Worm (Caenorhabditis elegans): ENCODE data around the gene folt-1.

folt-1 gene

DNA sequence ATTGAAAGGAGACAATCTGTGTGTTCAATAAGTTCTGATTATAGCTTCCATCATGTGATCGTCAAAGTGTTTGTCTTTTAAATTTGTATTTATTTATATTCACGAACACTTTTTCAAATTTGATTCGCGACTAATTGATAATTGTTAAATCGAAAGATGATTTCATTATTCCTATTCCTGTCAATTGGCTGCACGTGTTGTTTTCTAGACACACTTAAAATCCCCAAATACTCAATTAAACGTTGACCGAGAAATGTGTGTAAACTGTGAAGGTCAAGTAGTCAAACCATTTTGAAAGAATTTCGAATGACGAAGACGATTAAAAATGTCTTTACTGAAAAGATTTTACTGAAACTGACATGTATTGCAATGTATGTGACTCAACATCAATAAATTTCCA lies 39.7 kb downstream of the folt-1 start:
- TF ChIP-seq ceh-82 (tag; optimal IDR thresholded peaks at IDR 0.05), result no peak
- no peak for TF ChIP-seq sea-2 (GFP tag; optimal IDR thresholded peaks at IDR 0.05)
- no peak for TF ChIP-seq nhr-77 (tag; optimal IDR thresholded peaks at IDR 0.05)
- no peak for TF ChIP-seq skn-1 (tag; optimal IDR thresholded peaks at IDR 0.05)
- TF ChIP-seq nhr-23 (tag; optimal IDR thresholded peaks at IDR 0.05), result no peak
- TF ChIP-seq nfya-1 (tag; optimal IDR thresholded peaks at IDR 0.05; ENCODE audit: insufficient read depth), result no peak
- no peak for TF ChIP-seq tbx-2 (tag; optimal IDR thresholded peaks at IDR 0.05)
- no peak for TF ChIP-seq hmg-11 (tag; optimal IDR thresholded peaks at IDR 0.05)
- no peak for TF ChIP-seq ztf-4 (tag; optimal IDR thresholded peaks at IDR 0.05)
- no peak for TF ChIP-seq fkh-2 (tag; optimal IDR thresholded peaks at IDR 0.05)
- TF ChIP-seq nhr-67 (tag; optimal IDR thresholded peaks at IDR 0.05), result no peak
- no peak for TF ChIP-seq pqm-1 (tag; optimal IDR thresholded peaks at IDR 0.05)
- TF ChIP-seq jun-1 (tag; optimal IDR thresholded peaks at IDR 0.05), result no peak
- TF ChIP-seq egl-27 (tag; optimal IDR thresholded peaks at IDR 0.05), result no peak
- no peak for TF ChIP-seq elt-1 (tag; optimal IDR thresholded peaks at IDR 0.05)
- no peak for TF ChIP-seq fos-1 (tag; optimal IDR thresholded peaks at IDR 0.05)
- no peak for TF ChIP-seq nhr-43 (tag; optimal IDR thresholded peaks at IDR 0.05; ENCODE audit: poor library complexity, severe bottlenecking)
- TF ChIP-seq zag-1 (tag; optimal IDR thresholded peaks at IDR 0.05), result no peak
- no peak for TF ChIP-seq nhr-76 (tag; optimal IDR thresholded peaks at IDR 0.05)
- TF ChIP-seq pha-4 (tag; optimal IDR thresholded peaks at IDR 0.05), result no peak

DNA sequence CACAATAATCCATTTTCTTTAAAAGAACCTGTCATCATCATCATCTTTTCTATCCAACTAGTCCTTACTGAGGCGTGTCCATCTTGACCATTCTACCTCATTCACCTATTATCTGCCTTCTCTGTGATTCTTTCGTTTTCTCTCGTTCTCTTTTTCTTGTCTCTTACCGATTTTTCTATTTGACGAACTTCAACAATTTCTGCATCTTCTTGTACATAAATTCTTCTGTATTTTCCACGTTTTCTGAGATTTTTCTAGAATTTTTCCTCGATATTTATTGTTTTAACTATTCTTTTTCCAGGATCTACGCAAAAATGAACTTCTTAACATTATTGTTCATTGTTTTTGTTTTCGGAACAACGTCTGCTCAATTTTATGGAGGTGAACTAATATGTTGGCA lies 41.6 kb downstream of the folt-1 start, which contains the start of gene cnc-10:
Gene cnc-10 (plus strand): TSS at position 301 of the 400 bp plus-strand sequence.
- TF ChIP-seq fos-1 (tag; optimal IDR thresholded peaks at IDR 0.05) (no peak), fkh-10 (GFP tag; optimal IDR thresholded peaks at IDR 0.05) (no peak), fkh-2 (tag; optimal IDR thresholded peaks at IDR 0.05) (no peak), nhr-67 (tag; optimal IDR thresholded peaks at IDR 0.05) (no peak), nhr-237 (tag; optimal IDR thresholded peaks at IDR 0.05) (no peak)

DNA sequence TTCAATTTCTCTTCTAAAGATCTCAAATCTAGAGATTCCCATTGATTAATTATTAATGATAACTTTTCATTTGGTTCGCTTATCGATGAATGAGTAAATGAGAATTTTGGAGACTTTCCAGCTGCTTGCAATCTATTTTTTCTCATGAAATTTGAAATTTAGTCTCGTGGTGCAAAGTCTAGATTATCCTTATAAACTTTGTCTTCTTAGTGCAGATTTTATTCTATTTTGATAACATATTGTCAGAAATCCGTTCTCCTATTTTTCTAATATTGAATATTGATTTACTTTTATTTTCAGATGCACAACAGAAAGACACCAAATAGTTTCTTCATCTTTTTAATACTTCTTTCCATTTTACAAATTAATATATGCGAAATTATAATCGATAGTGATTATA lies 49.7 kb downstream of the folt-1 start, which contains the start of gene lgc-49:
Gene lgc-49 (plus strand): TSS at position 301 of the 400 bp plus-strand sequence.
- no peak for TF ChIP-seq ama-1 (optimal IDR thresholded peaks at IDR 0.05)
- no peak for TF ChIP-seq elt-3 (tag; optimal IDR thresholded peaks at IDR 0.05)
- no peak for TF ChIP-seq pha-4 (tag; optimal IDR thresholded peaks at IDR 0.05)
- TF ChIP-seq mml-1 (tag; optimal IDR thresholded peaks at IDR 0.05), result no peak
